Worm (Caenorhabditis elegans) whole organism, early embryonic: ENCODE results near the gene egas-4.
A peak's percentile ranks its signal among the peaks of the same experiment; 100 is the strongest.

ENCODE experiments used
- B0310.2 ChIP-seq: sonication (generic microtip); optimal IDR thresholded peaks from 2 replicates; lab custom pipeline; 2016; ENCODE audit warnings: mild to moderate bottlenecking, missing genetic modification characterization, missing compliant biosample characterization
- F13C5.2 ChIP-seq: sonication (generic microtip); optimal IDR thresholded peaks from 2 replicates; lab custom pipeline; 2017; ENCODE audit warnings: mild to moderate bottlenecking, missing genetic modification characterization, inconsistent platforms, missing compliant biosample characterization
- aly-1 ChIP-seq: sonication (generic microtip); optimal IDR thresholded peaks from 2 replicates; lab custom pipeline; 2016; ENCODE audit warnings: missing genetic modification characterization, missing compliant biosample characterization
- ama-1 ChIP-seq: fragments of 150-350 bp; optimal IDR thresholded peaks from 2 replicates; lab custom pipeline; 2014
- ceh-13 ChIP-seq: fragments of 200-800 bp; sonication (Bioruptor generic); optimal IDR thresholded peaks from 2 replicates; lab custom pipeline; 2018; ENCODE audit warnings: mild to moderate bottlenecking, missing genetic modification characterization, missing compliant biosample characterization
- ceh-36 ChIP-seq: sonication (generic microtip); optimal IDR thresholded peaks from 2 replicates; lab custom pipeline; 2016; ENCODE audit warnings: missing genetic modification characterization, inconsistent platforms, missing compliant biosample characterization
- ets-7 ChIP-seq: sonication (generic microtip); optimal IDR thresholded peaks from 2 replicates; lab custom pipeline; 2016; ENCODE audit warnings: missing genotype, missing genetic modification characterization, missing compliant biosample characterization
- flt-1 ChIP-seq: fragments of 200-800 bp; sonication (Bioruptor generic); IDR thresholded peaks from 2 replicates; pipeline ENCODE4 v1.3.6; 2022; ENCODE audit warnings: missing genetic modification characterization, missing compliant biosample characterization
- hmbx-1 ChIP-seq: sonication (generic microtip); optimal IDR thresholded peaks from 2 replicates; lab custom pipeline; 2016; ENCODE audit warnings: mild to moderate bottlenecking, missing genetic modification characterization, missing compliant biosample characterization
- hmg-4 ChIP-seq: fragments of 200-800 bp; sonication (Bioruptor generic); optimal IDR thresholded peaks from 2 replicates; lab custom pipeline; 2018; ENCODE audit warnings: mild to moderate bottlenecking, missing genetic modification characterization, missing compliant biosample characterization
- hnd-1 ChIP-seq: sonication (generic microtip); optimal IDR thresholded peaks from 2 replicates; lab custom pipeline; 2016; ENCODE audit warnings: missing genetic modification characterization, missing compliant biosample characterization
- pes-1 ChIP-seq: fragments of 200-800 bp; sonication (Bioruptor generic); IDR thresholded peaks from 2 replicates; pipeline ENCODE4 v1.3.6; 2022; ENCODE audit warnings: missing genetic modification reagents, missing genetic modification characterization, missing compliant biosample characterization
- scrt-1 ChIP-seq: fragments of 200-800 bp; sonication (Bioruptor generic); IDR thresholded peaks from 2 replicates; pipeline ENCODE4 v1.3.6; 2022; ENCODE audit warnings: missing genetic modification characterization, missing compliant biosample characterization
- sea-1 ChIP-seq: fragments of 200-800 bp; sonication (Bioruptor generic); conservative IDR thresholded peaks from 2 replicates; pipeline ENCODE4 v1.3.6; 2022; ENCODE audit warnings: missing genetic modification characterization, missing compliant biosample characterization
- tbx-11 ChIP-seq: fragments of 200-800 bp; sonication (Bioruptor generic); IDR thresholded peaks from 2 replicates; pipeline ENCODE4 v1.3.6; 2022; ENCODE audit warnings: missing genetic modification characterization, missing compliant biosample characterization
- tbx-37 ChIP-seq: fragments of 200-800 bp; sonication (Bioruptor generic); conservative IDR thresholded peaks from 2 replicates; pipeline ENCODE4 v1.3.6; 2022; ENCODE audit warnings: missing genetic modification reagents, missing genetic modification characterization, missing compliant biosample characterization
- tra-4 ChIP-seq: sonication (generic microtip); optimal IDR thresholded peaks from 2 replicates; lab custom pipeline; 2017; ENCODE audit warnings: missing genetic modification characterization, missing compliant biosample characterization

Gene egas-4

ce11 chrIV:7500924-7501323 is 3.3 kb upstream of the egas-4 start:
- no peak for TF ChIP-seq ama-1
- TF ChIP-seq ceh-36 (tag; lab: Kevin White, UChicago): no peak
- no peak for TF ChIP-seq pes-1 (GFP tag; lab: Robert Waterston, UW)

DNA sequence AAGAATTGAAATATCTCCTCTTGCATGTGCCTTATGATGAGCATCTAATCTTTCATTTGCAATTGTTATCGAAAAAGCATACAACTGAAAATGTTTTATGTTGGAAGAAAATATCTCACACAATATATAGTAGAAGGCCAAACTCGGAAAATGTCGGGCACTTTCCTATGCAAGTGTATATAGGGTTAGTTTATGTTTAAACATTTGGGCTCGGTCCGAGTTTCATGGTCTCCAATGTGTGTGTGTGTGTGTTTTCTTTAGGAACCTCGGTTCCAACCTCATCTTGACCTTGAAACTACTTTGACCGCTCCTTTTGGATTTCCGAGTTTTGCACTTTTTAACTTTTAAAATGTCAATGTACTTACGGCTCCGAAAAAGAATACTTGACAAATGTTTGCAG is 1.7 kb upstream of the egas-4 start:
- no peak for TF ChIP-seq sea-1 (GFP tag; lab: Robert Waterston, UW)
- no peak for TF ChIP-seq flt-1 (GFP tag; lab: Robert Waterston, UW)
- TF ChIP-seq hnd-1 (tag; lab: Kevin White, UChicago): no peak
- TF ChIP-seq B0310.2 (tag; lab: Kevin White, UChicago): no peak
- no peak for TF ChIP-seq tra-4 (tag; lab: Kevin White, UChicago)
- no peak for TF ChIP-seq tbx-11 (GFP tag; lab: Robert Waterston, UW)
- no peak for TF ChIP-seq F13C5.2 (tag; lab: Kevin White, UChicago)
- TF ChIP-seq ama-1: no peak
- TF ChIP-seq hmbx-1 (tag; lab: Kevin White, UChicago): no peak
- TF ChIP-seq pes-1 (GFP tag; lab: Robert Waterston, UW): no peak
- TF ChIP-seq hmg-4 (GFP tag; lab: Kevin White, UChicago): no peak
- TF ChIP-seq scrt-1: no peak
- no peak for TF ChIP-seq aly-1
- TF ChIP-seq ceh-36 (tag; lab: Kevin White, UChicago): no peak
- no peak for TF ChIP-seq ets-7 (tag; lab: Kevin White, UChicago)
- no peak for TF ChIP-seq ceh-13 (GFP tag; lab: Kevin White, UChicago)

DNA sequence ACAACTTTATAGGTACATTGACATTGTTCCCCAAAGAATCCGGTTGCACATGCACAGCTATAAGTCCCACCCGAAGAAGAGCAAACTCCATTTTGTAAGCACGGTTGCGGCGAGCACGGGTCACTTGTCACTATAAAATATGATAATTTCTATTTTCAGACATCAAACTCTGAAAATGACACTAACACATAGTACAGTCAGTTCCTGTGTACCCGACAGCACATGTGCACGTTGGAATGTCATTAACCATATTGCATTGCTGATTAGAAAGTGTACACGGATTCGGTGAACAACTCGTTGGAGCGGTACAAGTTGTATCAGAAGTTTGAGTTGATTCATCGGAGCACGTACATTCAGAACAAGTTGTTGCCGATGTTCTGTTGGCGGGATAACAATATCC is 445 bp downstream of the egas-4 start:
- no peak for TF ChIP-seq hmg-4 (GFP tag; lab: Kevin White, UChicago)
- no peak for TF ChIP-seq aly-1
- TF ChIP-seq scrt-1: no peak
- TF ChIP-seq F13C5.2 (tag; lab: Kevin White, UChicago): no peak
- TF ChIP-seq hnd-1 (tag; lab: Kevin White, UChicago): no peak
- no peak for TF ChIP-seq ceh-13 (GFP tag; lab: Kevin White, UChicago)
- no peak for TF ChIP-seq pes-1 (GFP tag; lab: Robert Waterston, UW)
- no peak for TF ChIP-seq ama-1
- no peak for TF ChIP-seq ets-7 (tag; lab: Kevin White, UChicago)
- TF ChIP-seq flt-1 (GFP tag; lab: Robert Waterston, UW): no peak
- TF ChIP-seq sea-1 (GFP tag; lab: Robert Waterston, UW): no peak
- no peak for TF ChIP-seq tra-4 (tag; lab: Kevin White, UChicago)
- no peak for TF ChIP-seq hmbx-1 (tag; lab: Kevin White, UChicago)
- TF ChIP-seq B0310.2 (tag; lab: Kevin White, UChicago): no peak
- TF ChIP-seq tbx-37 (GFP tag; lab: Robert Waterston, UW): no peak
- TF ChIP-seq tbx-11 (GFP tag; lab: Robert Waterston, UW): no peak
- no peak for TF ChIP-seq ceh-36 (tag; lab: Kevin White, UChicago)

DNA sequence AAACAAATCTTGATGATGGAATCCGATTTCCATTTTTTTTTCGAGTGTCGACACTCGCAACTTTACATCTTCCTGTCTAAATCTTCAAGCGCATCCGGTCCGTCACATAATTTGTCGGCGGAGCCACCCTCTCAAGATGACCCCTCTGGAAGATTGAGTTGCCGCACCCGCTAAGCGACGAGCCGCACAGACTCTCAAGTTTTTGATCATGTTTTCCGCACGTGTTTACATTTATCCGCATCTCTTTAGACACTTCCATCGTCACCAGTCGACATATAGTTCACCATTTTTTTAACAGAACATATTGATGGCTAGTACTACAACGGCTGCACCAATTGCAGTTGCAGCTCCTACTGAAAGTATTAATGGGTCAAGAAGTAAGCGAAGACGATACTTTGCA is 6.2 kb downstream of the egas-4 start, which contains the start of gene F55G1.1:
Gene F55G1.1, plus strand, starts transcription at position 301 of the 400 bp plus-strand sequence.
- TF ChIP-seq hnd-1 (tag; lab: Kevin White, UChicago): no peak
- TF ChIP-seq ceh-13 (GFP tag; lab: Kevin White, UChicago): no peak
- no peak for TF ChIP-seq F13C5.2 (tag; lab: Kevin White, UChicago)

DNA sequence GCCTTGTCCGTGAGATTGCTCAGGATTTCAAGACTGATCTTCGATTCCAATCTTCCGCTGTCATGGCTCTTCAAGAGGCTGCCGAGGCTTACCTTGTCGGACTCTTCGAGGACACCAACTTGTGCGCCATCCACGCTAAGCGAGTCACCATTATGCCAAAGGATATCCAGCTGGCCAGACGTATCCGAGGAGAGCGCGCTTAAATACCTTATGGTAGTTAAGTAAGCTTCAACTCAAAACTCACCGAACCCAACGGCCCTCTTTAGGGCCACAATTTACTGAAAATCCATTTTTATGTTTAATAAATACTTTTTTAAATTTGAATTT is 9.2 kb downstream of the egas-4 start:
- TF ChIP-seq aly-1 (peak; percentile 99), pes-1 (GFP tag; lab: Robert Waterston, UW) (peak; percentile 56; the same call in 1 of the 2 replicates), tra-4 (tag; lab: Kevin White, UChicago) (no peak), tbx-11 (GFP tag; lab: Robert Waterston, UW) (peak; percentile 23; the same call in 1 of the 2 replicates), ama-1 (peak; percentile 93)

ce11 chrIV:7487554-7488456 is 9.8 kb downstream of the egas-4 start, which contains the start of the genes his-60 and his-59:
Gene his-60 (minus strand): TSS chrIV:7487992.
Gene his-59 (plus strand): TSS chrIV:7488249.
- TF ChIP-seq ama-1: peak; percentile 98
- no peak for TF ChIP-seq ets-7 (tag; lab: Kevin White, UChicago)
- peak; percentile 45 for TF ChIP-seq ceh-13 (GFP tag; lab: Kevin White, UChicago)
- TF ChIP-seq sea-1 (GFP tag; lab: Robert Waterston, UW): peak; percentile 79
- peak; percentile 67 for TF ChIP-seq B0310.2 (tag; lab: Kevin White, UChicago)
- TF ChIP-seq tbx-11 (GFP tag; lab: Robert Waterston, UW): no peak; the same call in 1 of the 2 replicates
- peak; percentile 56 for TF ChIP-seq hmg-4 (GFP tag; lab: Kevin White, UChicago)
- TF ChIP-seq F13C5.2 (tag; lab: Kevin White, UChicago): peak; percentile 47
- peak; percentile 77 for TF ChIP-seq ceh-36 (tag; lab: Kevin White, UChicago)
- TF ChIP-seq scrt-1: 0 out of 2 replicates have a peak, but pooled peaks have one; percentile 45
- peak; percentile 84 for TF ChIP-seq pes-1 (GFP tag; lab: Robert Waterston, UW)
- no peak for TF ChIP-seq hnd-1 (tag; lab: Kevin White, UChicago)
- peak; percentile 98 for TF ChIP-seq aly-1
- peak; percentile 76 for TF ChIP-seq tra-4 (tag; lab: Kevin White, UChicago)
- peak; percentile 58 for TF ChIP-seq flt-1 (GFP tag; lab: Robert Waterston, UW)
- peak; percentile 70 for TF ChIP-seq hmbx-1 (tag; lab: Kevin White, UChicago)
- TF ChIP-seq tbx-37 (GFP tag; lab: Robert Waterston, UW): no peak
